Fruit fly (Drosophila melanogaster): ENCODE data around the gene Pdp1.

Pdp1 gene

dm6 chr3L:7782051-7782682 lies 85.0 kb downstream of the Pdp1 start (continued):
- TF ChIP-seq CG15011 (GFP tag; optimal IDR thresholded peaks at IDR 0.05) (peak; percentile 46), CG12104 (GFP tag; optimal IDR thresholded peaks at IDR 0.05) (no peak), CG5953 (GFP tag; IDR thresholded peaks at IDR 0.05) (0 out of 2 replicates have a peak, but pooled peaks have one; percentile 36), scrt (GFP tag; optimal IDR thresholded peaks at IDR 0.05) (peak; percentile 36), CTCF (GFP tag; optimal IDR thresholded peaks at IDR 0.05) (no peak), sc (optimal IDR thresholded peaks at IDR 0.05) (no peak), sc (GFP tag; optimal IDR thresholded peaks at IDR 0.05) (no peak), CG11696 (GFP tag; IDR thresholded peaks at IDR 0.05) (no peak), CG12299 (tag; optimal IDR thresholded peaks at IDR 0.05) (peak; percentile 67), mirr (GFP tag; optimal IDR thresholded peaks at IDR 0.05) (peak; percentile 78), psq (GFP tag; optimal IDR thresholded peaks at IDR 0.05) (no peak), zfh1 (GFP tag; IDR thresholded peaks at IDR 0.05) (no peak), Blimp-1 (GFP tag; optimal IDR thresholded peaks at IDR 0.05) (peak; percentile 0), sob (GFP tag; IDR thresholded peaks at IDR 0.05) (peak; percentile 62; the same call in 1 of the 2 replicates), toy (GFP tag; IDR thresholded peaks at IDR 0.05) (no peak), amos (GFP tag; IDR thresholded peaks at IDR 0.05; ENCODE audit: partially characterized antibody) (no peak), eyg (GFP tag; optimal IDR thresholded peaks at IDR 0.05) (peak; percentile 19)

dm6 chr3L:7781353-7782050 lies 85.7 kb downstream of the Pdp1 start:
- TF ChIP-seq CG1233 (GFP tag; optimal IDR thresholded peaks at IDR 0.05): no peak
- no peak for TF ChIP-seq Drgx (GFP tag; IDR thresholded peaks at IDR 0.05)
- 0 out of 2 replicates have a peak, but pooled peaks have one; percentile 39 for TF ChIP-seq hbn (GFP tag; IDR thresholded peaks at IDR 0.05; ENCODE audit: partially characterized antibody)
- no peak for TF ChIP-seq CG14860 (GFP tag; IDR thresholded peaks at IDR 0.05; ENCODE audit: partially characterized antibody)
- no peak for TF ChIP-seq E2f2 (GFP tag; IDR thresholded peaks at IDR 0.05)
- no peak for TF ChIP-seq inv (GFP tag; IDR thresholded peaks at IDR 0.05; ENCODE audit: partially characterized antibody)
- peak; percentile 43; the same call in 1 of the 4 replicates for TF ChIP-seq Dll (GFP tag; IDR thresholded peaks at IDR 0.05; ENCODE audit: partially characterized antibody)
- TF ChIP-seq eve (GFP tag; optimal IDR thresholded peaks at IDR 0.05): peak in 1 of 2 experiments; percentile 24
- no peak for TF ChIP-seq CG4617 (GFP tag; optimal IDR thresholded peaks at IDR 0.05; ENCODE audit: borderline replicate concordance)
- TF ChIP-seq mirr (GFP tag; optimal IDR thresholded peaks at IDR 0.05): no peak
- no peak for TF ChIP-seq lab (GFP tag; optimal IDR thresholded peaks at IDR 0.05)
- no peak for TF ChIP-seq Dp (GFP tag; optimal IDR thresholded peaks at IDR 0.05)
- TF ChIP-seq CG6791 (GFP tag; IDR thresholded peaks at IDR 0.05; ENCODE audit: partially characterized antibody): no peak
- no peak for TF ChIP-seq HLH4C (GFP tag; IDR thresholded peaks at IDR 0.05; ENCODE audit: partially characterized antibody)
- no peak for TF ChIP-seq CG5245 (GFP tag; optimal IDR thresholded peaks at IDR 0.05)
- TF ChIP-seq fd96Cb (tag; optimal IDR thresholded peaks at IDR 0.05): no peak
- peak; percentile 83 for TF ChIP-seq crol (GFP tag; IDR thresholded peaks at IDR 0.05)
- TF ChIP-seq Lim3 (GFP tag; IDR thresholded peaks at IDR 0.05): no peak
- TF ChIP-seq en (GFP tag; optimal IDR thresholded peaks at IDR 0.05): no peak
- TF ChIP-seq Nf-YC (tag; optimal IDR thresholded peaks at IDR 0.05): no peak
- TF ChIP-seq NC2β (GFP tag; optimal IDR thresholded peaks at IDR 0.05): no peak
- TF ChIP-seq Pdp1 (GFP tag; optimal IDR thresholded peaks at IDR 0.05): peak in 1 of 2 experiments; percentile 99
- TF ChIP-seq kni (GFP tag; optimal IDR thresholded peaks at IDR 0.05): no peak
- no peak for TF ChIP-seq Fer3 (tag; optimal IDR thresholded peaks at IDR 0.05)
- TF ChIP-seq tll (GFP tag; optimal IDR thresholded peaks at IDR 0.05): no peak
- no peak for TF ChIP-seq sens-2 (GFP tag; IDR thresholded peaks at IDR 0.05)
- TF ChIP-seq CG10565 (GFP tag; optimal IDR thresholded peaks at IDR 0.05): no peak
- peak; percentile 23 for TF ChIP-seq CG15479 (GFP tag; optimal IDR thresholded peaks at IDR 0.05)
- TF ChIP-seq CG3163 (GFP tag; optimal IDR thresholded peaks at IDR 0.05): peak; percentile 98
- peak; percentile 45 for TF ChIP-seq pros (GFP tag; optimal IDR thresholded peaks at IDR 0.05)
- TF ChIP-seq otp (GFP tag; IDR thresholded peaks at IDR 0.05): no peak
- TF ChIP-seq nom (GFP tag; optimal IDR thresholded peaks at IDR 0.05): no peak
